Worm (Caenorhabditis elegans): ENCODE measurements around the gene pals-26.
"Not testable (repeated sequence)": the region's sequence is repeated elsewhere in the genome, so short reads cannot be mapped to it uniquely, and the experiment has no call there.

DNA sequence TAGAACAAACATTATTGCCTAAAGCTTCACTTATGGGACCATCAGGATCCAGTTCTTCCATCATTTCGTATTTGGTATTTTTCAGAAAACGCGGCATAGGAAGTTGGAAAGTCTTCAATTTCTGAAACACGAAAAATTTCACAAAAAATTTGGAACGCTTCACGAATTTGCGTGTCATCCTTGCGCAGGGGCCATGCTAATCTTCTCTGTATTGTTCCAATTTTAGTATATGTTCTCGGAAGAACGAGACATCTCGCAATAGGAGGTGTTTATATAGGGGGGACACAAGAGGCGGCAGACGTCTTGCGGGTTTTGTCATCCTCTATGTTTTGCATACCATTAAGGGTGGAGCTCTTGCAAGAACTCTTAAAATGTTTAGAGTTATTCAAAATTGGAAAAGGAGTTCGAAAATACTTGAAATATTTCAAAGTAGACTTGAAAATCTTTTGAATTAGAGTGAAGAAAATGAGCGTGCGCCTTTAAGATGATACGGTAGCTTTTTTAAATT, 51.8 kb downstream of the pals-26 start:
- TF ChIP-seq lin-39, nhr-25 (tag; optimal IDR thresholded peaks at IDR 0.05): not testable (repeated sequence)
- peak; percentile 95 for TF ChIP-seq snpc-4 (tag; optimal IDR thresholded peaks at IDR 0.05)

Measured in whole organism, L2 larva.